Fruit fly (Drosophila melanogaster) whole organism, embryonic: ENCODE data around the gene PolA1.

Experiments used
- CG7556 ChIP-seq: fragments of 200-800 bp; sonication (Bioruptor generic); optimal IDR thresholded peaks from 2 replicates; lab custom pipeline; 2017; ENCODE audit warnings: missing biosample characterization, mild to moderate bottlenecking, missing genetic modification characterization
- en ChIP-seq: fragments of 200-800 bp; sonication (Bioruptor generic); optimal IDR thresholded peaks from 2 replicates; lab custom pipeline; 2016; ENCODE audit warnings: missing biosample characterization, missing genetic modification characterization
- pum ChIP-seq: fragments of 200-800 bp; sonication (Bioruptor generic); optimal IDR thresholded peaks from 2 replicates; lab custom pipeline; 2016; ENCODE audit warnings: missing biosample characterization, missing genetic modification characterization
- sens ChIP-seq: fragments of 200-800 bp; sonication (Bioruptor generic); peaks from one replicate; lab custom pipeline; 2016; ENCODE audit warnings: missing biosample characterization, missing genetic modification characterization

- TF ChIP-seq CG7556 (peak; percentile 76), sens (GFP tag; lab: Kevin White, UChicago) (peak; percentile 95), pum (peak; percentile 63), en (GFP tag; lab: Kevin White, UChicago) (peak; percentile 48)
These were observed 29.9 kb downstream of the PolA1 start for dm6 chr3R:21641517-21642137.
